Worm (Caenorhabditis elegans) whole organism, L1 larva: Measurements from ENCODE around the gene F21G4.1.

Experiments used
- fos-1 ChIP-seq: fragments of 150-350 bp; optimal IDR thresholded peaks from 2 replicates; lab custom pipeline; 2014; ENCODE audit warnings: missing biosample characterization, missing genetic modification characterization
- lir-3 ChIP-seq: sonication (generic microtip); optimal IDR thresholded peaks from 2 replicates; lab custom pipeline; 2016; ENCODE audit warnings: mild to moderate bottlenecking, missing genetic modification characterization, moderate library complexity, missing compliant biosample characterization; ENCODE audit not compliant: poor library complexity
- lsy-2 ChIP-seq, 2 experiments: fragments of 150-350 bp; optimal IDR thresholded peaks; 2 replicates each; lab custom pipeline; 2014; ENCODE audit warnings: missing biosample characterization in 2 of 2, missing genetic modification characterization in 2 of 2
- nhr-19 ChIP-seq: fragments of 200-800 bp; sonication (Bioruptor generic); conservative IDR thresholded peaks from 2 replicates; pipeline ENCODE4 v1.3.6; 2022; ENCODE audit warnings: missing genetic modification characterization, missing compliant biosample characterization
- nhr-71 ChIP-seq: sonication (generic microtip); optimal IDR thresholded peaks from 2 replicates; lab custom pipeline; 2016; ENCODE audit warnings: mild to moderate bottlenecking, missing genetic modification characterization, moderate library complexity, missing compliant biosample characterization
- zip-4 ChIP-seq: fragments of 200-800 bp; sonication (Bioruptor generic); optimal IDR thresholded peaks from 2 replicates; lab custom pipeline; 2018; ENCODE audit warnings: mild to moderate bottlenecking, missing genetic modification characterization, moderate library complexity, missing compliant biosample characterization

DNA sequence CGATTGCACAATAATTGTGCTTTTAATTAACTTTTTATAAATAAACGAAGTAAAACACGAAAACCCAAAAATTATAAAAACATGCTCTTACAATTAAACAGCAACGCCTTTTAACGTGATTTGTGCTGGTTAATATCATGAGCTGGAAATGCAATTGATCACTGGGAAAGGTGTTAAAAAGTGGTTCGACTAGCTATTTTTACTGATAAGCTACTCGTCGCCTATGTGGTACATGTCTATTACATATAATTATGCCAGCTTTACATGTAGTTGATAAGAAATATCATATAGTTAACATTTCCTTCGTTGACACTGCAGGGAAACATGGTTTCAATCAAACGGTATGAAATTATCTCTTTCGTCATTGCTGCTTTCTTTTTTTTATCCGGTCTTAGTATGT, 34.1 kb downstream of the F21G4.1 start, which contains the start of gene scav-5:
- TF ChIP-seq nhr-19 (GFP tag; lab: Robert Waterston, UW) (no peak), lsy-2 (tag; optimal IDR thresholded peaks at IDR 0.05; lab: Kevin White, UChicago) (no peak), nhr-71 (tag; lab: Kevin White, UChicago) (no peak), lir-3 (no peak), zip-4 (no peak), fos-1 (tag; lab: Kevin White, UChicago) (no peak)
